Fruit fly (Drosophila melanogaster) whole organism, embryonic: Measurements from ENCODE around the gene InR.

Experiments used
- Adf1 ChIP-seq: fragments of 200-800 bp; sonication (Bioruptor generic); IDR thresholded peaks from 2 replicates; pipeline ENCODE4 v1.3.6; 2022; ENCODE audit warnings: missing biosample characterization, missing genetic modification characterization
- Awh ChIP-seq: fragments of 200-800 bp; sonication (Bioruptor generic); IDR thresholded peaks from 2 replicates; pipeline ENCODE4, ENCODE4 v1.3.6; 2022; ENCODE audit warnings: missing biosample characterization, missing genetic modification characterization
- Bgb ChIP-seq: fragments of 200-800 bp; sonication (Bioruptor generic); IDR thresholded peaks from 2 replicates; pipeline ENCODE4 v1.3.6; 2022; ENCODE audit warnings: missing biosample characterization, missing genetic modification characterization; ENCODE audit not compliant: partially characterized antibody
- CG12104 ChIP-seq: fragments of 200-800 bp; sonication (Bioruptor generic); optimal IDR thresholded peaks from 3 replicates; lab custom pipeline; 2016; ENCODE audit warnings: missing biosample characterization, missing genetic modification characterization
- CG12299 ChIP-seq: fragments of 200-800 bp; sonication (Bioruptor generic); optimal IDR thresholded peaks from 2 replicates; lab custom pipeline; 2018; ENCODE audit warnings: missing biosample characterization, mild to moderate bottlenecking, missing genetic modification characterization
- CG12769 ChIP-seq: fragments of 200-800 bp; sonication (Bioruptor generic); optimal IDR thresholded peaks from 2 replicates; lab custom pipeline; 2019; ENCODE audit warnings: missing biosample characterization, mild to moderate bottlenecking, missing genetic modification characterization, moderate library complexity
- CG12942 ChIP-seq: fragments of 200-800 bp; sonication (Bioruptor generic); optimal IDR thresholded peaks from 3 replicates; lab custom pipeline; 2016; ENCODE audit warnings: missing biosample characterization, missing genetic modification characterization
- CG14014 ChIP-seq: fragments of 200-800 bp; sonication (Bioruptor generic); IDR thresholded peaks from 2 replicates; pipeline ENCODE4 v1.3.6; 2022; ENCODE audit warnings: missing biosample characterization, missing genetic modification characterization
- CG1529 ChIP-seq: fragments of 200-800 bp; sonication (Bioruptor generic); optimal IDR thresholded peaks from 3 replicates; lab custom pipeline; 2018; ENCODE audit warnings: missing biosample characterization, missing genetic modification characterization
- CG15514 ChIP-seq: fragments of 200-800 bp; sonication (Bioruptor generic); optimal IDR thresholded peaks from 3 replicates; lab custom pipeline; 2017; ENCODE audit warnings: missing biosample characterization, missing genetic modification characterization, mild to moderate bottlenecking, moderate library complexity, missing genetic modification reagents
- CG17612 ChIP-seq: fragments of 200-800 bp; sonication (Bioruptor generic); IDR thresholded peaks from 2 replicates; pipeline ENCODE4 v1.3.6; 2022; ENCODE audit warnings: missing biosample characterization, missing genetic modification characterization
- CG2202 ChIP-seq: fragments of 200-800 bp; sonication (Bioruptor generic); optimal IDR thresholded peaks from 2 replicates; lab custom pipeline; 2018; ENCODE audit warnings: missing biosample characterization, mild to moderate bottlenecking, missing genetic modification characterization
- CG34224 ChIP-seq: fragments of 200-800 bp; sonication (Bioruptor generic); IDR thresholded peaks from 3 replicates; pipeline ENCODE4 v1.3.6; 2022; ENCODE audit warnings: missing biosample characterization, missing genetic modification characterization; ENCODE audit not compliant: partially characterized antibody
- CG4328 ChIP-seq: fragments of 200-800 bp; sonication (Bioruptor generic); optimal IDR thresholded peaks from 3 replicates; lab custom pipeline; 2017; ENCODE audit warnings: missing biosample characterization, missing genetic modification reagents, missing genetic modification characterization
- CG6175 ChIP-seq: fragments of 200-800 bp; sonication (Bioruptor generic); IDR thresholded peaks from 3 replicates; pipeline ENCODE4 v1.3.6; 2022; ENCODE audit warnings: missing biosample characterization, missing genetic modification characterization
- CG7839 ChIP-seq: fragments of 200-800 bp; sonication (Bioruptor generic); optimal IDR thresholded peaks from 3 replicates; lab custom pipeline; 2018; ENCODE audit warnings: missing biosample characterization, mild to moderate bottlenecking, missing genetic modification characterization, moderate library complexity
- Dll ChIP-seq: fragments of 200-800 bp; sonication (Bioruptor generic); IDR thresholded peaks from 4 replicates; pipeline ENCODE4 v1.3.6; 2022; ENCODE audit warnings: missing biosample characterization, missing genetic modification characterization; ENCODE audit not compliant: partially characterized antibody
- Gsc ChIP-seq: fragments of 200-800 bp; sonication (Bioruptor generic); IDR thresholded peaks from 2 replicates; pipeline ENCODE4 v1.3.6; 2022; ENCODE audit warnings: missing biosample characterization, missing genetic modification characterization
- Hey ChIP-seq: fragments of 200-800 bp; sonication (Bioruptor generic); optimal IDR thresholded peaks from 3 replicates; lab custom pipeline; 2018; ENCODE audit warnings: missing biosample characterization, mild to moderate bottlenecking, missing genetic modification characterization
- Hr3 ChIP-seq: fragments of 200-800 bp; sonication (Bioruptor generic); optimal IDR thresholded peaks from 3 replicates; lab custom pipeline; 2016; ENCODE audit warnings: missing biosample characterization, missing genetic modification characterization
- MESR4 ChIP-seq: fragments of 200-800 bp; sonication (Bioruptor generic); optimal IDR thresholded peaks from 2 replicates; lab custom pipeline; 2018; ENCODE audit warnings: missing biosample characterization, mild to moderate bottlenecking, missing genetic modification characterization, moderate library complexity
- Mad ChIP-seq: fragments of 200-800 bp; sonication (Bioruptor generic); optimal IDR thresholded peaks from 2 replicates; lab custom pipeline; 2016; ENCODE audit warnings: missing biosample characterization, missing genetic modification characterization
- Max ChIP-seq: fragments of 200-800 bp; sonication (Bioruptor generic); optimal IDR thresholded peaks from 2 replicates; lab custom pipeline; 2016; ENCODE audit warnings: missing biosample characterization, mild to moderate bottlenecking, missing genetic modification characterization
- NFAT ChIP-seq: fragments of 200-800 bp; sonication (Bioruptor generic); IDR thresholded peaks from 2 replicates; pipeline ENCODE4 v1.3.6; 2022; ENCODE audit warnings: missing biosample characterization, missing genetic modification characterization
- PHDP ChIP-seq: fragments of 200-800 bp; sonication (Bioruptor generic); optimal IDR thresholded peaks from 3 replicates; lab custom pipeline; 2018; ENCODE audit warnings: missing biosample characterization, mild to moderate bottlenecking, missing genetic modification characterization, moderate library complexity
- Pdp1 ChIP-seq, 2 experiments: fragments of 200-800 bp; sonication (Bioruptor generic); optimal IDR thresholded peaks; 3 replicates each; lab custom pipeline; 2016; ENCODE audit warnings: missing biosample characterization in 2 of 2, missing genetic modification characterization in 2 of 2, mild to moderate bottlenecking in 1 of 2, moderate library complexity in 1 of 2
- Poxn ChIP-seq: fragments of 200-800 bp; sonication (Bioruptor generic); IDR thresholded peaks from 2 replicates; pipeline ENCODE4 v1.3.6; 2022; ENCODE audit warnings: missing biosample characterization, missing genetic modification characterization
- Sry-β ChIP-seq: fragments of 200-800 bp; sonication (Bioruptor generic); optimal IDR thresholded peaks from 2 replicates; lab custom pipeline; 2018; ENCODE audit warnings: missing biosample characterization, mild to moderate bottlenecking, missing genetic modification characterization, moderate library complexity
- Tbp ChIP-seq: fragments of >200 bp; optimal IDR thresholded peaks from 2 replicates; lab custom pipeline; 2018; ENCODE audit warnings: missing biosample characterization, missing genetic modification characterization
- ac ChIP-seq: fragments of 200-800 bp; sonication (Bioruptor generic); optimal IDR thresholded peaks from 3 replicates; lab custom pipeline; 2017; ENCODE audit warnings: missing biosample characterization, mild to moderate bottlenecking, missing genetic modification characterization
- al ChIP-seq: fragments of 200-800 bp; sonication (Bioruptor generic); IDR thresholded peaks from 2 replicates; pipeline ENCODE4 v1.3.6; 2022; ENCODE audit warnings: missing biosample characterization, missing genetic modification characterization
- ara ChIP-seq: fragments of 200-800 bp; sonication (Bioruptor generic); IDR thresholded peaks from 2 replicates; pipeline ENCODE4 v1.3.6; 2022; ENCODE audit warnings: missing biosample characterization, missing genetic modification characterization
- bcd ChIP-seq: fragments of 200-800 bp; sonication (Bioruptor generic); optimal IDR thresholded peaks from 2 replicates; lab custom pipeline; 2017; ENCODE audit warnings: missing biosample characterization, mild to moderate bottlenecking, missing genetic modification characterization
- cato ChIP-seq: fragments of 200-800 bp; sonication (Bioruptor generic); optimal IDR thresholded peaks from 2 replicates; lab custom pipeline; 2016; ENCODE audit warnings: missing biosample characterization, missing genetic modification characterization, borderline replicate concordance
- cg ChIP-seq: fragments of 200-800 bp; sonication (Bioruptor generic); optimal IDR thresholded peaks from 3 replicates; lab custom pipeline; 2019; ENCODE audit warnings: missing biosample characterization, mild to moderate bottlenecking, missing genetic modification characterization, moderate library complexity
- da ChIP-seq: fragments of 200-800 bp; sonication (Bioruptor generic); optimal IDR thresholded peaks from 2 replicates; lab custom pipeline; 2016; ENCODE audit warnings: missing biosample characterization, missing genetic modification characterization
- dysf ChIP-seq: fragments of 200-800 bp; sonication (Bioruptor generic); IDR thresholded peaks from 3 replicates; pipeline ENCODE4 v1.3.6; 2022; ENCODE audit warnings: missing biosample characterization, missing genetic modification characterization
- gsb-n ChIP-seq: fragments of 200-800 bp; sonication (Bioruptor generic); optimal IDR thresholded peaks from 3 replicates; lab custom pipeline; 2018; ENCODE audit warnings: missing biosample characterization, mild to moderate bottlenecking, missing genetic modification characterization
- h ChIP-seq: fragments of >200 bp; optimal IDR thresholded peaks from 2 replicates; lab custom pipeline; 2017
- hth ChIP-seq: fragments of >200 bp; optimal IDR thresholded peaks from 2 replicates; lab custom pipeline; 2017; ENCODE audit warnings: inconsistent platforms
- inv ChIP-seq: fragments of 200-800 bp; sonication (Bioruptor generic); IDR thresholded peaks from 2 replicates; pipeline ENCODE4 v1.3.6; 2022; ENCODE audit warnings: missing biosample characterization, missing genetic modification characterization; ENCODE audit not compliant: partially characterized antibody
- kah ChIP-seq: fragments of 200-800 bp; sonication (Bioruptor generic); optimal IDR thresholded peaks from 2 replicates; lab custom pipeline; 2018; ENCODE audit warnings: missing biosample characterization, mild to moderate bottlenecking, missing genetic modification characterization
- maf-S ChIP-seq: fragments of 200-800 bp; sonication (Bioruptor generic); optimal IDR thresholded peaks from 2 replicates; lab custom pipeline; 2016; ENCODE audit warnings: missing biosample characterization, missing genetic modification characterization
- oc ChIP-seq: fragments of 200-800 bp; sonication (Bioruptor generic); optimal IDR thresholded peaks from 2 replicates; lab custom pipeline; 2018; ENCODE audit warnings: missing biosample characterization, mild to moderate bottlenecking, missing genetic modification characterization, moderate library complexity
- onecut ChIP-seq: fragments of 200-800 bp; sonication (Bioruptor generic); IDR thresholded peaks from 2 replicates; pipeline ENCODE4 v1.3.6; 2022; ENCODE audit warnings: missing biosample characterization, missing genetic modification characterization
- repo ChIP-seq: fragments of 200-800 bp; sonication (Bioruptor generic); optimal IDR thresholded peaks from 2 replicates; lab custom pipeline; 2016; ENCODE audit warnings: missing biosample characterization, missing genetic modification characterization
- row ChIP-seq: fragments of 200-800 bp; sonication (Bioruptor generic); IDR thresholded peaks from 3 replicates; pipeline ENCODE4 v1.3.6; 2022; ENCODE audit warnings: missing biosample characterization, missing genetic modification characterization
- slbo ChIP-seq: fragments of 200-800 bp; sonication (Bioruptor generic); IDR thresholded peaks from 2 replicates; pipeline ENCODE4 v1.3.6; 2022; ENCODE audit warnings: missing biosample characterization, missing genetic modification characterization
- toy ChIP-seq: fragments of 200-800 bp; sonication (Bioruptor generic); IDR thresholded peaks from 2 replicates; pipeline ENCODE4 v1.3.6; 2022; ENCODE audit warnings: missing biosample characterization, missing genetic modification characterization
- trh ChIP-seq: fragments of 200-800 bp; sonication (Bioruptor generic); optimal IDR thresholded peaks from 2 replicates; lab custom pipeline; 2016; ENCODE audit warnings: missing biosample characterization, missing genetic modification characterization
- tx ChIP-seq: fragments of 200-800 bp; sonication (Bioruptor generic); optimal IDR thresholded peaks from 2 replicates; lab custom pipeline; 2016; ENCODE audit warnings: missing biosample characterization, missing genetic modification characterization

InR gene

DNA sequence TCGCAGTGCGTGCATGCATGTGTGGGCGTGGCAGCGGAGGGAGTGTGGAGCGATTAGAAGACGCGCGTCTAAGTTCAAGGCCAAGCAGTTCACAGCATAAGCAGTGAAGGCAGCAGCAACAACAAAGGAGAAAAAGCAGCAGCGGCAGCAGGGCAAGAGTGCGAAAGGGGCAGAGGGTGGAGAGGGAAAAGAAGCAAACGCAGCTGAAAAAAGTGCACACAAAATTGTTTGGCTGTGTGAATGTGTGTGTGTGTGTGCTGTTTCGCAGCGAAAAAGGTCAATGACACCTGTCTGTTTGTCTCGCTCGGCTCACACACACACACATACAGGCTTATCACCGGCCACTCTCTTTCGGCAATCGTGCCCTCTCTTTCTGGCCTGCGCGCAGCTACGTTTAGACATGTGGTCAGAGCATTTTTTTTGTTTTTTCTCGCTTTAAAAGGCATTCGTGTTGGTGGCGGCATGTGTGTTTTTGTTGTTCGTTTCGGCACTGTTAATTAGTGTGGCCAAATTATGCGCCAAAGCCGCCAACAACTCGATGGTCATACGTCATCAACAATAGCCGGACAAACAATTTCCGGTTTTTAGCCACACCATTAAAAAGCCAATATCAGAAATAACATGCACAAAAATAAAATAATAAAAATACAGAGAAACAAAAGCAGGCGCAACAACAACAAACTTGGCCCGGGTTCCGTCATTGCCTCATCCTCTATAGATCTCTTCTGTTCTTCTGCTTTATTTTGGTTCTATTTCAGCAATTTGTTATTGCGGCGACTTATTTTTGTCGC lies 2.9 kb downstream of the InR start (continued):
- TF ChIP-seq CG2202 (tag; lab: Kevin White, UChicago) (no peak), gsb-n (tag; lab: Kevin White, UChicago) (no peak), onecut (no peak), CG1529 (GFP tag; lab: Kevin White, UChicago) (no peak), CG17612 (GFP tag; lab: Robert Waterston, UW) (no peak), Gsc (GFP tag; lab: Robert Waterston, UW) (no peak), inv (GFP tag; lab: Robert Waterston, UW) (no peak), CG12769 (tag; lab: Kevin White, UChicago) (peak; percentile 52), cato (GFP tag; lab: Kevin White, UChicago) (no peak), CG12942 (GFP tag; lab: Kevin White, UChicago) (no peak), da (GFP tag; lab: Kevin White, UChicago) (peak; percentile 3), Tbp (GFP tag; lab: Kevin White, UChicago) (no peak), row (GFP tag; lab: Robert Waterston, UW) (no peak), kah (GFP tag; lab: Kevin White, UChicago) (no peak), Sry-β (no peak), CG12104 (GFP tag; lab: Kevin White, UChicago) (no peak), CG14014 (GFP tag; lab: Robert Waterston, UW) (no peak), Mad (GFP tag; lab: Kevin White, UChicago) (no peak), h (no peak), CG15514 (GFP tag; lab: Kevin White, UChicago) (peak; percentile 4), tx (GFP tag; lab: Kevin White, UChicago) (no peak), slbo (GFP tag; lab: Robert Waterston, UW) (no peak), maf-S (GFP tag; lab: Kevin White, UChicago) (no peak), toy (GFP tag; lab: Robert Waterston, UW) (no peak), repo (no peak), Awh (GFP tag; lab: Robert Waterston, UW) (no peak), oc (peak; percentile 57), ac (GFP tag; lab: Kevin White, UChicago) (peak; percentile 57), Max (GFP tag; lab: Kevin White, UChicago) (no peak), NFAT (GFP tag; lab: Robert Waterston, UW) (no peak), trh (GFP tag; lab: Kevin White, UChicago) (no peak), dysf (GFP tag; lab: Robert Waterston, UW) (no peak), Hr3 (GFP tag; lab: Kevin White, UChicago) (no peak), Poxn (GFP tag; lab: Robert Waterston, UW) (no peak), Pdp1 (GFP tag; optimal IDR thresholded peaks at IDR 0.05; lab: Kevin White, UChicago) (no peak), Adf1 (GFP tag; lab: Robert Waterston, UW) (no peak), cg (peak; percentile 94), ara (GFP tag; lab: Robert Waterston, UW) (no peak), PHDP (no peak), MESR4 (no peak), CG12299 (tag; lab: Kevin White, UChicago) (no peak), hth (no peak), Bgb (GFP tag; lab: Robert Waterston, UW) (no peak), Dll (GFP tag; lab: Robert Waterston, UW) (no peak), al (GFP tag; lab: Robert Waterston, UW) (no peak), bcd (GFP tag; lab: Kevin White, UChicago) (no peak), CG34224 (no peak), Hey (tag; lab: Kevin White, UChicago) (peak; percentile 32), CG7839 (no peak), CG4328 (GFP tag; lab: Kevin White, UChicago) (no peak), CG6175 (GFP tag; lab: Robert Waterston, UW) (no peak)
